Worm (Caenorhabditis elegans) whole organism, early embryonic: Measurements from ENCODE around the gene C03G6.17.

Experiments
- B0310.2 ChIP-seq: sonication (generic microtip); optimal IDR thresholded peaks from 2 replicates; lab custom pipeline; 2016; ENCODE audit warnings: mild to moderate bottlenecking, missing genetic modification characterization, missing compliant biosample characterization
- F13C5.2 ChIP-seq: sonication (generic microtip); optimal IDR thresholded peaks from 2 replicates; lab custom pipeline; 2017; ENCODE audit warnings: mild to moderate bottlenecking, missing genetic modification characterization, inconsistent platforms, missing compliant biosample characterization
- aly-1 ChIP-seq: sonication (generic microtip); optimal IDR thresholded peaks from 2 replicates; lab custom pipeline; 2016; ENCODE audit warnings: missing genetic modification characterization, missing compliant biosample characterization
- ama-1 ChIP-seq: fragments of 150-350 bp; optimal IDR thresholded peaks from 2 replicates; lab custom pipeline; 2014
- ceh-13 ChIP-seq: fragments of 200-800 bp; sonication (Bioruptor generic); optimal IDR thresholded peaks from 2 replicates; lab custom pipeline; 2018; ENCODE audit warnings: mild to moderate bottlenecking, missing genetic modification characterization, missing compliant biosample characterization
- ceh-36 ChIP-seq: sonication (generic microtip); optimal IDR thresholded peaks from 2 replicates; lab custom pipeline; 2016; ENCODE audit warnings: missing genetic modification characterization, inconsistent platforms, missing compliant biosample characterization
- ets-7 ChIP-seq: sonication (generic microtip); optimal IDR thresholded peaks from 2 replicates; lab custom pipeline; 2016; ENCODE audit warnings: missing genotype, missing genetic modification characterization, missing compliant biosample characterization
- flt-1 ChIP-seq: fragments of 200-800 bp; sonication (Bioruptor generic); IDR thresholded peaks from 2 replicates; pipeline ENCODE4 v1.3.6; 2022; ENCODE audit warnings: missing genetic modification characterization, missing compliant biosample characterization
- hmbx-1 ChIP-seq: sonication (generic microtip); optimal IDR thresholded peaks from 2 replicates; lab custom pipeline; 2016; ENCODE audit warnings: mild to moderate bottlenecking, missing genetic modification characterization, missing compliant biosample characterization
- hmg-4 ChIP-seq: fragments of 200-800 bp; sonication (Bioruptor generic); optimal IDR thresholded peaks from 2 replicates; lab custom pipeline; 2018; ENCODE audit warnings: mild to moderate bottlenecking, missing genetic modification characterization, missing compliant biosample characterization
- hnd-1 ChIP-seq: sonication (generic microtip); optimal IDR thresholded peaks from 2 replicates; lab custom pipeline; 2016; ENCODE audit warnings: missing genetic modification characterization, missing compliant biosample characterization
- pes-1 ChIP-seq: fragments of 200-800 bp; sonication (Bioruptor generic); IDR thresholded peaks from 2 replicates; pipeline ENCODE4 v1.3.6; 2022; ENCODE audit warnings: missing genetic modification reagents, missing genetic modification characterization, missing compliant biosample characterization
- scrt-1 ChIP-seq: fragments of 200-800 bp; sonication (Bioruptor generic); IDR thresholded peaks from 2 replicates; pipeline ENCODE4 v1.3.6; 2022; ENCODE audit warnings: missing genetic modification characterization, missing compliant biosample characterization
- sea-1 ChIP-seq: fragments of 200-800 bp; sonication (Bioruptor generic); conservative IDR thresholded peaks from 2 replicates; pipeline ENCODE4 v1.3.6; 2022; ENCODE audit warnings: missing genetic modification characterization, missing compliant biosample characterization
- tbx-11 ChIP-seq: fragments of 200-800 bp; sonication (Bioruptor generic); IDR thresholded peaks from 2 replicates; pipeline ENCODE4 v1.3.6; 2022; ENCODE audit warnings: missing genetic modification characterization, missing compliant biosample characterization
- tbx-37 ChIP-seq: fragments of 200-800 bp; sonication (Bioruptor generic); conservative IDR thresholded peaks from 2 replicates; pipeline ENCODE4 v1.3.6; 2022; ENCODE audit warnings: missing genetic modification reagents, missing genetic modification characterization, missing compliant biosample characterization
- tra-4 ChIP-seq: sonication (generic microtip); optimal IDR thresholded peaks from 2 replicates; lab custom pipeline; 2017; ENCODE audit warnings: missing genetic modification characterization, missing compliant biosample characterization

Gene C03G6.17

DNA sequence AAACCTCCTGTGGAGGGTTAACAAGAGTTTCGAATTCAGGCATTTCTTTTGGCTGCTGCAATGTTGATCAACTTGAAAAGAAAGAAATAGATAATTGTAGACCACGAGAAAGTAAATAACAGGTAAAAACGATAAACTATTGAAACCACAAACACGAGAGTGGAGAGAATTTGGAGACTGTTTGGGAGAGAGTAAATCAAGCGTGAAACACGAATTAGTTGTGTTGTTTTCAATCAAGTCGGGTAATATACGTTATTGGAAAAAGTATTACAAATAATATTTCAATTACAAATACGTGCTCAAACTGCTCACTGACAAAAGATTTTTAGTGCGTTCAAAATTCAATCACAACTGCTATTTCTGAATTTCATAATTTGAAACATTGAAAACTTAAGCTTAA is at the start of gene C03G6.17:
TSS of gene C03G6.17 (minus strand) at position 101 of the 400 bp plus-strand sequence.
- TF ChIP-seq ceh-36 (tag; lab: Kevin White, UChicago) (no peak), tbx-37 (GFP tag; lab: Robert Waterston, UW) (no peak), hmbx-1 (tag; lab: Kevin White, UChicago) (no peak), ets-7 (tag; lab: Kevin White, UChicago) (no peak), F13C5.2 (tag; lab: Kevin White, UChicago) (no peak), hnd-1 (tag; lab: Kevin White, UChicago) (no peak), flt-1 (no peak), ceh-13 (GFP tag; lab: Kevin White, UChicago) (no peak), ama-1 (lab: Kevin White, UChicago) (no peak)

DNA sequence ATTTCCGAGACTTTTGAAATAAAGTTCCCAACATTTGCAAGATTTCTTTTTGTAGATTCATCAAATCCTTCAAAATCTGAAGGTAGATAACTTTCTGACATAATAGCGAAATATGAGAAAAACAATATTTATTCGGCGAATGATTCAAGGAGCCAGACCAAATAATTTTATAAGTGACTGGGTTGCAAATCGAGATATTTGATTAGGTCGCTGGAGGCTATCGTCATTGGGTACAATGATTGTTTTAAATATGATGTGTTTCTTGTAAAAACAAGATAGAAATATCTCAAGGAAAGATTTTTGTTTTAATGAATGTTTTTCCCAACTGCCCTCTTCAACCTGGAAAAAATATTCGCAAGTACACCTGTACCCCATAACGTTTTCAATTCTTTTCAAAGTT is 48.0 kb upstream of the C03G6.17 start, which contains the start of gene srw-69:
TSS of gene srw-69 (minus strand) at position 101 of the 400 bp plus-strand sequence.
- TF ChIP-seq scrt-1 (GFP tag; lab: Robert Waterston, UW), result no peak
- TF ChIP-seq ceh-36 (tag; lab: Kevin White, UChicago), result no peak
- TF ChIP-seq tbx-37 (GFP tag; lab: Robert Waterston, UW), result no peak
- TF ChIP-seq tra-4 (tag; lab: Kevin White, UChicago), result no peak
- no peak for TF ChIP-seq ceh-13 (GFP tag; lab: Kevin White, UChicago)
- TF ChIP-seq pes-1 (GFP tag; lab: Robert Waterston, UW), result no peak
- no peak for TF ChIP-seq aly-1 (tag; lab: Kevin White, UChicago)
- TF ChIP-seq ama-1 (lab: Kevin White, UChicago), result no peak
- no peak for TF ChIP-seq sea-1 (GFP tag; lab: Robert Waterston, UW)
- no peak for TF ChIP-seq hmg-4 (GFP tag; lab: Kevin White, UChicago)
- no peak for TF ChIP-seq ets-7 (tag; lab: Kevin White, UChicago)
- TF ChIP-seq hmbx-1 (tag; lab: Kevin White, UChicago), result no peak
- TF ChIP-seq hnd-1 (tag; lab: Kevin White, UChicago), result no peak

DNA sequence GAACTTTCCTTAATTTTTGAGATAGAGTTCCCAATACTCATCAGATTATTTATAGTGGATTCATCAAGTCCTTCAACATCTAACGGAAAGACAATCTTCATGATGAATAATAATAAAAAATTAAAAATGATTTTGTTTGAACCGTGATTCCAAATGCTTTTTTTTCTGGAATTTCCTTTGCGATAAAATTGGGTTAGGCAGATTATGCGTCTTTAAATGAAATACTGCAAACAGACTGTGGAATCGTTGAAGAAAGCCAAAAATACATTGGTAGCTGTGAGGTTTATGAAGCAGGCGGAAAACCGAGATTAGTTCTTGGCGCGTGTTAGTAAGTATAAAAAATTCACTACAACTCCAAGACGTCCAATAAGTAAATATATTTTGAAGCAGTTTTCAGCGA is 45.7 kb upstream of the C03G6.17 start, which contains the start of gene srw-68:
TSS of gene srw-68 (minus strand) at position 101 of the 400 bp plus-strand sequence.
- TF ChIP-seq pes-1 (GFP tag; lab: Robert Waterston, UW) (no peak), tbx-11 (no peak), hmg-4 (GFP tag; lab: Kevin White, UChicago) (no peak)

DNA sequence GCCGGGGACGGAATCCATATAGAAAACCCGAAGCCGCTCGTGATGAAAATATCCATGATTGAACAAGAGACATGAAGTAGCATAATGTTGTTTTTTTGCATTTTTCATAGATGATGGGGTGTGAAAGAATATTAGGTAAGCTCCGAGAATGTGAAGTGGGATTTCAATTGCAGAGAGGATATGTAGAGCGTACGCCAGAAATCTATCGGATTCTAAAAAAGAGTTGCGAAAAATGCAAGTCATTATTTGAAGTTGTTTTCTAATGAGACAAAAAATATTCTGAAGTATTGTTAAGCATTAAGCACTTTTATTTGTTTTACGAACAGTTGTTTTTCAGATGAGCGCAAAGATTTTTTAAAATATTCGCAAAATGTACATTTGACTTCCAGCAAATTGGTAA is 43.4 kb upstream of the C03G6.17 start, which contains the start of gene F18E3.10:
TSS of gene F18E3.10 (minus strand) at position 101 of the 400 bp plus-strand sequence.
- TF ChIP-seq hnd-1 (tag; lab: Kevin White, UChicago), result no peak
- no peak for TF ChIP-seq aly-1 (tag; lab: Kevin White, UChicago)
- TF ChIP-seq hmbx-1 (tag; lab: Kevin White, UChicago), result no peak
- no peak for TF ChIP-seq ets-7 (tag; lab: Kevin White, UChicago)
- no peak for TF ChIP-seq B0310.2 (tag; lab: Kevin White, UChicago)
- TF ChIP-seq ceh-13 (GFP tag; lab: Kevin White, UChicago), result no peak
- TF ChIP-seq tbx-37 (GFP tag; lab: Robert Waterston, UW), result no peak
- no peak for TF ChIP-seq ceh-36 (tag; lab: Kevin White, UChicago)
- no peak for TF ChIP-seq pes-1 (GFP tag; lab: Robert Waterston, UW)

DNA sequence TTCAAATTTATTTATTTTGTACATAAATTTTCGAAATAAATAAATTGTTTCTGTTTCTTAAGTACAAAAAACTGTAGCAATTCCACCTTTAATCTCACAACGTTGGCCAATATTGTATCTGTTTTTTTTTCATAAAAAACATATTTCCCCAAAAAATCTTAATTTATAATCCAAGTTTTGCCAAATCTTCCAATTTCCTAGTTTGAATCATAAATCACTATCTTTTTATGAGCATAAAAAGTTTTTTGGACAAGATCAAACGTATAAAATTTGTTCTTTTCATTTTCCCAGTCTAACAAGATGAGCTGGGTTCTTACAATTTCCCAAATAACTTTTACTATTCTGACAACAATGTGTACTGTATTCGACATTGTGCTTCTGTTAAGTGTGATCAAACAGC is 39.3 kb upstream of the C03G6.17 start, which contains the start of gene srxa-4:
TSS of gene srxa-4 (plus strand) at position 301 of the 400 bp plus-strand sequence.
- no peak for TF ChIP-seq tbx-37 (GFP tag; lab: Robert Waterston, UW)
- TF ChIP-seq ceh-13 (GFP tag; lab: Kevin White, UChicago), result no peak
- no peak for TF ChIP-seq ets-7 (tag; lab: Kevin White, UChicago)
- no peak for TF ChIP-seq hmg-4 (GFP tag; lab: Kevin White, UChicago)
- TF ChIP-seq aly-1 (tag; lab: Kevin White, UChicago), result no peak
- TF ChIP-seq tbx-11, result no peak
- no peak for TF ChIP-seq ceh-36 (tag; lab: Kevin White, UChicago)
- TF ChIP-seq hmbx-1 (tag; lab: Kevin White, UChicago), result no peak
- TF ChIP-seq sea-1 (GFP tag; lab: Robert Waterston, UW), result no peak
- no peak for TF ChIP-seq flt-1
- no peak for TF ChIP-seq tra-4 (tag; lab: Kevin White, UChicago)
- TF ChIP-seq F13C5.2 (tag; lab: Kevin White, UChicago), result no peak
- no peak for TF ChIP-seq B0310.2 (tag; lab: Kevin White, UChicago)
- TF ChIP-seq scrt-1 (GFP tag; lab: Robert Waterston, UW), result no peak

DNA sequence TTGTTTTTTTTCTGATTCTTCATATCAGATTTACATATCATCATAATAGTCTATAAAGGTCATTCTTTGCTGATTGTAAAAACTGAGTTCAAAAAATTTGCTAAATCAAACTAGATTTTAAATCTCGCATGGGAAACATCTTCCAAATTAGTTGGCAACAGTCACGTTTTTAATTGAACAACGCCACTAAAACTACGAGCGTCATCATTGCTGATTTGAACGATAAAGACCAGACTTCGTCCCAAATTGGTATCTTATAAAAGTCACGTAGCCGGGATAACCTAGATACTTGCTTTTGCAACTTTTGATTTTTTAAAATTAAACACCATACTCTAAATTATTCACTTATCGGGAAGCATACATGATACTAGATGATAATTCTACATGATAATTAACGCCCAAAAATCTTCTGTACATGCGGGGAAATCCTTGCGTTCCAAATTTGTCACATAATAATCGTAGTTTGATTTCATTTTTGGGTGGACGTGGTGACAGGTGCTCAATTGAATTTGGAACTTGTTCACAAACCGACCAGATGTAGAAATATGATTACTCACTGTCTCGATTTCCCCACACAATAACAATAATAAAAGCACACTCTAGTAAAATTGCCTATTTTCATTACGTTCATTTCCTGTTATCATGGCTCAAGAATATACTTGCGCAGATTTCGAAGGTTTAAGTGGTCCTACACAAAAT is 36.3 kb upstream of the C03G6.17 start, which contains the start of gene srw-67:
TSS of gene srw-67 (plus strand) at position 643 of the 699 bp plus-strand sequence.
- TF ChIP-seq ama-1 (lab: Kevin White, UChicago) (no peak), ets-7 (tag; lab: Kevin White, UChicago) (no peak), tra-4 (tag; lab: Kevin White, UChicago) (no peak), scrt-1 (GFP tag; lab: Robert Waterston, UW) (no peak)

DNA sequence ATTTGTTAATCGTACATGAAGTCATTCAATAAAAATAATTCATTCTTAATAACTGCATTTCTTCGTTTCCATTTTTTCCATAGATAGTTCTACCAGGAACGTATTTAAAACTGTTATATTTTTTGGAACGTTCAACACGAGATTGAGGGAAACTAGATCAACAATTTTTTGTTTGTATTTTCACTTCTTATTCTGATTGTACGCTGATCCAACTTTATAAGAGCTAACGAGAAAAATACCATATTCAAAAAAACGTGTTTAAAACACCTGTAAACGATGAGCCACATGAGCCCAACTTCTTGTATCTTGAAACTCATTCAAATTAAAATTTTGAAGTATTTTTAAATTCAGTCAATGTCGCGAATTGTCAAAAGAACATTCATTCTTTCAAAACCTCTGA is 35.7 kb upstream of the C03G6.17 start:
- no peak for TF ChIP-seq ets-7 (tag; lab: Kevin White, UChicago)
- TF ChIP-seq ceh-36 (tag; lab: Kevin White, UChicago), result no peak
- no peak for TF ChIP-seq F13C5.2 (tag; lab: Kevin White, UChicago)
- no peak for TF ChIP-seq scrt-1 (GFP tag; lab: Robert Waterston, UW)
- no peak for TF ChIP-seq sea-1 (GFP tag; lab: Robert Waterston, UW)
- TF ChIP-seq tbx-11, result no peak
- TF ChIP-seq hnd-1 (tag; lab: Kevin White, UChicago), result no peak
- TF ChIP-seq ceh-13 (GFP tag; lab: Kevin White, UChicago), result no peak
- TF ChIP-seq tbx-37 (GFP tag; lab: Robert Waterston, UW), result no peak
- no peak for TF ChIP-seq aly-1 (tag; lab: Kevin White, UChicago)
- no peak for TF ChIP-seq hmbx-1 (tag; lab: Kevin White, UChicago)
- no peak for TF ChIP-seq ama-1 (lab: Kevin White, UChicago)
- no peak for TF ChIP-seq tra-4 (tag; lab: Kevin White, UChicago)
- no peak for TF ChIP-seq B0310.2 (tag; lab: Kevin White, UChicago)
- TF ChIP-seq hmg-4 (GFP tag; lab: Kevin White, UChicago), result no peak
- no peak for TF ChIP-seq flt-1
- TF ChIP-seq pes-1 (GFP tag; lab: Robert Waterston, UW), result no peak
